Worm (Caenorhabditis elegans) whole organism, L1 larva: ENCODE data around the gene Y69H2.15.

Experiments used
- C04F5.9 ChIP-seq: sonication (generic microtip); optimal IDR thresholded peaks from 2 replicates; lab custom pipeline; 2016; ENCODE audit warnings: missing genetic modification characterization, missing compliant biosample characterization
- C34B4.2 ChIP-seq: sonication (generic microtip); optimal IDR thresholded peaks from 2 replicates; lab custom pipeline; 2017; ENCODE audit warnings: mild to moderate bottlenecking, missing genetic modification characterization, missing compliant biosample characterization
- Y116A8C.19 ChIP-seq: sonication (generic microtip); optimal IDR thresholded peaks from 2 replicates; lab custom pipeline; 2016; ENCODE audit warnings: missing compliant biosample characterization, missing genetic modification characterization, borderline replicate concordance
- aha-1 ChIP-seq: fragments of 150-350 bp; optimal IDR thresholded peaks from 2 replicates; lab custom pipeline; 2014; ENCODE audit warnings: missing biosample characterization, missing genetic modification characterization
- alr-1 ChIP-seq: fragments of 200-800 bp; sonication (Bioruptor generic); optimal IDR thresholded peaks from 2 replicates; lab custom pipeline; 2018; ENCODE audit warnings: borderline replicate concordance, mild to moderate bottlenecking, missing genetic modification characterization, missing compliant biosample characterization
- blmp-1 ChIP-seq: fragments of 150-350 bp; optimal IDR thresholded peaks from 2 replicates; lab custom pipeline; 2014; ENCODE audit warnings: missing biosample characterization, missing genetic modification characterization
- ceh-63 ChIP-seq: fragments of 200-800 bp; sonication (Bioruptor generic); optimal IDR thresholded peaks from 2 replicates; lab custom pipeline; 2018; ENCODE audit warnings: mild to moderate bottlenecking, missing genetic modification characterization, missing compliant biosample characterization
- dpl-1 ChIP-seq, 3 experiments: fragments of 150-350 bp in 2 of 3; sonication (generic microtip) in 1 of 3; optimal IDR thresholded peaks; 2 replicates each; lab custom pipeline; 2014 to 2017; ENCODE audit warnings: missing biosample characterization in 3 of 3, missing genetic modification characterization in 3 of 3, missing genetic modification reagents in 3 of 3
- dsc-1 ChIP-seq: sonication (generic microtip); optimal IDR thresholded peaks from 2 replicates; lab custom pipeline; 2016; ENCODE audit warnings: mild to moderate bottlenecking, missing genetic modification characterization, missing compliant biosample characterization
- efl-3 ChIP-seq: fragments of 200-800 bp; sonication (Bioruptor generic); optimal IDR thresholded peaks from 2 replicates; lab custom pipeline; 2018; ENCODE audit warnings: mild to moderate bottlenecking, missing genetic modification characterization, missing compliant biosample characterization
- grh-1 ChIP-seq: fragments of 200-800 bp; sonication (Bioruptor generic); IDR thresholded peaks from 2 replicates; pipeline ENCODE4 v1.3.6; 2022; ENCODE audit warnings: missing genetic modification reagents, missing genetic modification characterization, missing compliant biosample characterization
- isw-1 ChIP-seq: fragments of 200-800 bp; sonication (Bioruptor generic); IDR thresholded peaks from 2 replicates; pipeline ENCODE4 v1.3.6; 2022; ENCODE audit warnings: missing genetic modification characterization, missing compliant biosample characterization
- jun-1 ChIP-seq: fragments of 150-350 bp; optimal IDR thresholded peaks from 2 replicates; lab custom pipeline; 2014; ENCODE audit warnings: missing biosample characterization, missing genetic modification reagents, missing genetic modification characterization
- lin-13 ChIP-seq: fragments of 150-350 bp; optimal IDR thresholded peaks from 2 replicates; lab custom pipeline; 2014; ENCODE audit warnings: missing biosample characterization, missing genetic modification reagents, missing genetic modification characterization
- lin-15B ChIP-seq: fragments of 150-350 bp; sonication (generic microtip); optimal IDR thresholded peaks from 3 replicates; lab custom pipeline; 2014; ENCODE audit warnings: missing biosample characterization, missing genetic modification characterization
- lin-35 ChIP-seq, 2 experiments: fragments of 150-350 bp; optimal IDR thresholded peaks; 2 replicates each; lab custom pipeline; 2014; ENCODE audit warnings: missing biosample characterization in 2 of 2, missing genetic modification characterization in 2 of 2, missing genetic modification reagents in 2 of 2
- lin-39 ChIP-seq: fragments of 150-350 bp; optimal IDR thresholded peaks from 2 replicates; lab custom pipeline; 2014; ENCODE audit warnings: missing biosample characterization, missing genetic modification reagents, missing genetic modification characterization
- lir-3 ChIP-seq: sonication (generic microtip); optimal IDR thresholded peaks from 2 replicates; lab custom pipeline; 2016; ENCODE audit warnings: mild to moderate bottlenecking, missing genetic modification characterization, moderate library complexity, missing compliant biosample characterization; ENCODE audit not compliant: poor library complexity
- mab-9 ChIP-seq: fragments of 200-800 bp; sonication (Bioruptor generic); IDR thresholded peaks from 2 replicates; pipeline ENCODE4 v1.3.6; 2022; ENCODE audit warnings: missing genetic modification reagents, missing genetic modification characterization, missing compliant biosample characterization
- mdl-1 ChIP-seq, 2 experiments: fragments of 150-350 bp; optimal IDR thresholded peaks; 2 replicates each; lab custom pipeline; 2014 to 2017; ENCODE audit warnings: missing biosample characterization in 2 of 2, missing genetic modification characterization in 2 of 2, inconsistent platforms in 1 of 2
- mep-1 ChIP-seq: fragments of 150-350 bp; optimal IDR thresholded peaks from 2 replicates; lab custom pipeline; 2014; ENCODE audit warnings: missing biosample characterization, missing genetic modification characterization
- nhr-19 ChIP-seq: fragments of 200-800 bp; sonication (Bioruptor generic); conservative IDR thresholded peaks from 2 replicates; pipeline ENCODE4 v1.3.6; 2022; ENCODE audit warnings: missing genetic modification characterization, missing compliant biosample characterization
- nhr-47 ChIP-seq: sonication (generic microtip); optimal IDR thresholded peaks from 2 replicates; lab custom pipeline; 2016; ENCODE audit warnings: mild to moderate bottlenecking, missing genetic modification characterization, moderate library complexity, missing compliant biosample characterization
- nhr-84 ChIP-seq: sonication (generic microtip); optimal IDR thresholded peaks from 2 replicates; lab custom pipeline; 2017; ENCODE audit warnings: missing biosample characterization, missing genetic modification characterization
- nhr-85 ChIP-seq: sonication (generic microtip); peaks from one replicate; lab custom pipeline; 2016; ENCODE audit warnings: missing genetic modification characterization, inconsistent platforms, missing compliant biosample characterization
- pag-3 ChIP-seq: sonication (generic microtip); optimal IDR thresholded peaks from 2 replicates; lab custom pipeline; 2017; ENCODE audit warnings: missing genetic modification characterization, mild to moderate bottlenecking, missing compliant biosample characterization, antibody characterized with exemption, borderline replicate concordance; ENCODE audit not compliant: insufficient read depth
- pax-3 ChIP-seq: fragments of 200-800 bp; sonication (Bioruptor generic); optimal IDR thresholded peaks from 2 replicates; lab custom pipeline; 2018; ENCODE audit warnings: mild to moderate bottlenecking, missing genetic modification characterization, moderate library complexity, missing compliant biosample characterization
- pqm-1 ChIP-seq: sonication (generic microtip); optimal IDR thresholded peaks from 3 replicates; lab custom pipeline; 2017; ENCODE audit warnings: missing biosample characterization, missing genetic modification characterization
- skn-1 ChIP-seq: fragments of 150-350 bp; optimal IDR thresholded peaks from 2 replicates; lab custom pipeline; 2014; ENCODE audit warnings: missing biosample characterization, missing genetic modification characterization
- tbx-2 ChIP-seq: sonication (generic microtip); optimal IDR thresholded peaks from 2 replicates; lab custom pipeline; 2016; ENCODE audit warnings: missing genetic modification characterization, missing compliant biosample characterization
- tlp-1 ChIP-seq: fragments of 150-350 bp; optimal IDR thresholded peaks from 2 replicates; lab custom pipeline; 2014; ENCODE audit warnings: missing biosample characterization, missing genetic modification characterization
- unc-130 ChIP-seq: fragments of 150-350 bp; optimal IDR thresholded peaks from 2 replicates; lab custom pipeline; 2017; ENCODE audit warnings: missing biosample characterization, missing genetic modification characterization, inconsistent platforms
- unc-98 ChIP-seq: fragments of 200-800 bp; sonication (Bioruptor generic); IDR thresholded peaks from 2 replicates; pipeline ENCODE4 v1.3.6; 2022; ENCODE audit warnings: missing genetic modification characterization, missing compliant biosample characterization
- xbp-1 ChIP-seq: sonication (generic microtip); optimal IDR thresholded peaks from 2 replicates; lab custom pipeline; 2016; ENCODE audit warnings: missing genetic modification characterization, missing compliant biosample characterization
- ztf-11 ChIP-seq, 2 experiments: sonication (generic microtip); optimal IDR thresholded peaks; 2 replicates each; lab custom pipeline; 2016 to 2017; ENCODE audit warnings: missing genetic modification characterization in 2 of 2, missing biosample characterization in 1 of 2, missing compliant biosample characterization in 1 of 2
- ztf-4 ChIP-seq: fragments of 150-350 bp; optimal IDR thresholded peaks from 2 replicates; lab custom pipeline; 2014; ENCODE audit warnings: missing biosample characterization, missing genetic modification characterization

The Y69H2.15 gene

DNA sequence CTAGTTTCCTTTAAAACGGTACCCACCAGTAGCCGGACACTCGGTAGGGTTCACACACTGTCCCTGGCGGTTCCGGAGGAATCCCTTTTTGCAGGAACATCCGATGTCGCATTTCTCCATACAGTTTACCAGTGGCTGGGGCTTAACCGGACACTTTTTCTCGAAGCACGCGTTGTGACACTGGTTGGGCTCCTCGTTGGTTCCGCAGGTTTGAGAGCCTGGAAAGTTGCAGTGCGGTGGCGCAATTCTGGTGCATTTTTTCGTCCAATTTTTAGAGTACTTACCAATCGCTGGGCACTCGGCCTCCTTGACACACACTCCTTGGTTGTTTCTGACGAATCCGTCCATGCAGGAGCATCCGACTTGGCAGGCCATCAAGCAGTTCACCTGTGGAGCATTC is 35.7 kb upstream of the Y69H2.15 start:
- TF ChIP-seq unc-130 (tag; lab: Kevin White, UChicago) (no peak), blmp-1 (tag; lab: Kevin White, UChicago) (no peak), mab-9 (GFP tag; lab: Robert Waterston, UW) (no peak), mdl-1 (tag; optimal IDR thresholded peaks at IDR 0.05; lab: Kevin White, UChicago) (no peak), alr-1 (tag; lab: Kevin White, UChicago) (no peak)

DNA sequence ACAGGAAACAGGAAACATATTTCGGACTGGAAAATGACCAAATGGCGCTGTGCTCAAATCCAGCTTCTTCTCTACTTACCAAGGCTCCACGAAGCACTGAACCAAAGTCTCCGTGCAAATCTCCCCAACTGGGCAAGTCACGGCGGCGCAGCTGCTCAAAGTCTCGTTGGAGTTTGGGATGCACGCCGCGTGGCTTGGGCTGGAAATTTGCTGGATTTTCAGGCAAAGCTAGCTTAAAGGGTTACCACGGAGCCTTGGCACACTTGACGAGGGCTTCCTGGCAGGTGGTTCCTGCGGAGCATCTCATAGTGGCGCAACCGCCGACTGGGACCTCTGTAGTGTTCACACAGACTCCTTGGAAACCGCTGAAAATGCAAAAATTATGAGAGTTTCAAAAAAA is 32.2 kb upstream of the Y69H2.15 start:
- no peak for TF ChIP-seq grh-1 (GFP tag; lab: Robert Waterston, UW)
- no peak for TF ChIP-seq nhr-47 (tag; lab: Kevin White, UChicago)
- TF ChIP-seq unc-130 (tag; lab: Kevin White, UChicago) = no peak
- no peak for TF ChIP-seq isw-1 (GFP tag; lab: Robert Waterston, UW)
- TF ChIP-seq lin-39 (tag; lab: Kevin White, UChicago) = no peak
- no peak for TF ChIP-seq mep-1 (tag; lab: Kevin White, UChicago)
- no peak for TF ChIP-seq C34B4.2 (tag; lab: Kevin White, UChicago)
- TF ChIP-seq pax-3 = no peak
- no peak for TF ChIP-seq ceh-63 (GFP tag; lab: Kevin White, UChicago)
- TF ChIP-seq pqm-1 (tag; lab: Kevin White, UChicago) = no peak
- TF ChIP-seq dsc-1 (tag; lab: Kevin White, UChicago) = no peak
- no peak for TF ChIP-seq lin-13 (GFP tag; lab: Kevin White, UChicago)
- no peak for TF ChIP-seq Y116A8C.19 (tag; lab: Kevin White, UChicago)

DNA sequence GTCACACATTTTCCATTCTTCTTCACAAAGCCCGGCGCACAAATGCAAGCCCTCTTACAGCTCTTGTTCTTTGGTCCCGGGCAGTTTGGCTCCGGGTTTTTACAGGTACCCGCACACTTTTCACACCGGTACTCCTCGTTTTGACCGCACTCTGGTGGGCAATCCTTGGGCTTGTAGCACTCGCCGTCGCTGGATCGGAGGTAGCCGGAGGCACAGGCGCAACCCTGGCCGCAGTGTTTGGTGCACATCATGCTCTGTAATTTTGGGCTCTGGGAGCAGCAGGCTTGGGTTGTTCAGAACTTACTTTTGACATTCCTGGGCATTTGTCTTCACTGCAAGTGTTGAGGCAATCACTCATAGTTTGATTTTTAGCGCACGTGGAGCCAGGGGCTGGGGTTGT is 30.7 kb upstream of the Y69H2.15 start:
- TF ChIP-seq pag-3 (no peak), efl-3 (GFP tag; lab: Kevin White, UChicago) (no peak), nhr-85 (tag; lab: Kevin White, UChicago) (no peak), dpl-1 (GFP tag; optimal IDR thresholded peaks at IDR 0.05; lab: Kevin White, UChicago) (no peak), grh-1 (GFP tag; lab: Robert Waterston, UW) (no peak), nhr-19 (GFP tag; lab: Robert Waterston, UW) (no peak), lir-3 (tag; lab: Kevin White, UChicago) (no peak), ztf-11 (tag; optimal IDR thresholded peaks at IDR 0.05; lab: Kevin White, UChicago) (no peak), skn-1 (tag; lab: Kevin White, UChicago) (no peak), Y116A8C.19 (tag; lab: Kevin White, UChicago) (no peak), ztf-4 (tag; lab: Kevin White, UChicago) (no peak), lin-35 (GFP tag; optimal IDR thresholded peaks at IDR 0.05; lab: Kevin White, UChicago) (no peak), aha-1 (tag; lab: Kevin White, UChicago) (no peak), lin-15B (tag; lab: Kevin White, UChicago) (no peak), pqm-1 (tag; lab: Kevin White, UChicago) (no peak)

DNA sequence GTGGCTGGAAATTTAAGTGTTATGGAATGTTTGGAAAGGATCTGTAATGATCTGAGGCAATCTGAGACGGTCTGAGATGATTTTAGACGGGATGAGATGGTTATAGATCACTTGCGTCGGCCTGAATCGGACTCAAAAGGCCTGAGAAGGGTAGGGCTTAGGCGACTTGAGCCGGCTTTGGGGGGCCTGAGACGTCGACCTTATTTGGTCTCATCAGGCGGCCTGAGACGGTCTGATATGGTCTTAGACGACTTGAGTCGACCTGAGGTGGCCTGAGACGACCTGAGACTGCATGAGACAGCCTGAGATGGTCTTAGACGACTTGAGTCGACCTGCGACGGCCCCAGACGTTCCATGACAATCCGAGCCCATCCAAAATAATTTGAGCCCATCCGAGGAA is 29.7 kb upstream of the Y69H2.15 start:
- TF ChIP-seq lin-35 (GFP tag; optimal IDR thresholded peaks at IDR 0.05; lab: Kevin White, UChicago) (no peak), xbp-1 (no peak), unc-98 (no peak), jun-1 (tag; lab: Kevin White, UChicago) (no peak), ztf-4 (tag; lab: Kevin White, UChicago) (no peak), tbx-2 (tag; lab: Kevin White, UChicago) (no peak), tlp-1 (tag; lab: Kevin White, UChicago) (no peak), mab-9 (GFP tag; lab: Robert Waterston, UW) (no peak), lir-3 (tag; lab: Kevin White, UChicago) (no peak), C04F5.9 (tag; lab: Kevin White, UChicago) (no peak), nhr-84 (no peak)
